Worm (Caenorhabditis elegans): Measurements from ENCODE around the gene rpl-39.

- no peak for TF ChIP-seq hmbx-1 (tag; optimal IDR thresholded peaks at IDR 0.05)
- TF ChIP-seq tbx-11 (GFP tag; IDR thresholded peaks at IDR 0.05) = no peak
- TF ChIP-seq ets-7 (tag; optimal IDR thresholded peaks at IDR 0.05) = no peak
- TF ChIP-seq ama-1 (optimal IDR thresholded peaks at IDR 0.05) = no peak
Measured at ce11 chrV:7739949-7740348, 35.9 kb downstream of the rpl-39 start.
